Worm (Caenorhabditis elegans): ENCODE measurements around the gene C06C3.4.

DNA sequence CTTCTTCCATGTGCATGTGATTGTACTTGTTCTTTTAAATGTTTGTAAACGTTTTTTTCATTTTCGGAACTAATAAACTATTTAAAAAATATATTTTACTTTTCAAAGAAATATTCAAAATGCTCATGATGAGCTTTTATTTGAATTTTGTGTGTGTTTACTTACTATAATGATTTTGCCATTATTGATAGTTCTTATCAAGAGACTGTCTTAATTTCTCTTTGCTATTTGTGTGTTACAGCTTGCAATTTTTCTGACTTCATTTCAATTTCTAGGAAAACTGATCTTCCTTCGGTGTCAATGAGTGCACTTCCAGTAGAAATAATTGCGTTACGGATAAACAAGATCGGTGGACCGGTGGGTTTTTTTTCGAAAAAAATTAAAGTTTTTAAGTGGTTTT, 1.7 kb downstream of the C06C3.4 start, which contains the start of gene C06C3.12:
- no peak for TF ChIP-seq him-1 (tag; optimal IDR thresholded peaks at IDR 0.05)
- no peak for TF ChIP-seq W03F9.2 (tag; optimal IDR thresholded peaks at IDR 0.05)
- no peak for TF ChIP-seq dao-5 (tag; optimal IDR thresholded peaks at IDR 0.05)
